In the genomic region with DNA sequence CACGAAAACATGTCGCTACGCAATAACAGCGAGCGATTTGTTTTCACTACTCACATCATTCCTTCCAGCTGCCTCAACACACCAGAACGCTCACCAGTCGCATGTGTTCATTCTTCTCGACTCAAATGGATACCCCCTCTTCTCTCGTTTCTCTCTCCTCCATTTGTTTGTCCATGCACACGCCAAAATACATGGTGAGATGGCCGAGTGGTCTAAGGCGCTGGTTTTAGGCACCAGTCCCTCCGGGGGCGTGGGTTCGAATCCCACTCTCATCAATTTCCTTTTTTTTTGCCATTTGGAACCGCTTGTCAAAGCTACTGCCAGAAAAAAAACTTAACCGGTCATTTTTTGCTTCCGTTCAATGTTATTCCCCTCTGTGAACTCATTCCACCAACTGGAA, we compare ENCODE assay signal across 3 worm cellular contexts.
TF ChIP-seq lines count a peak whose summit lies in the region.

No protein-coding gene starts in this region.

TF ChIP-seq in whole organism, L1 larva, 84 proteins besides CTCF, POLR2A, EP300 and RAD21 (continued from another document and continues in another):
- TF ChIP-seq unc-86 (tag; optimal IDR thresholded peaks at IDR 0.05; lab: Kevin White, UChicago) (peak; percentile 36), unc-98 (GFP tag; IDR thresholded peaks at IDR 0.05; lab: Robert Waterston, UW) (no peak), nhr-11 (tag; optimal IDR thresholded peaks at IDR 0.05; lab: Kevin White, UChicago) (no peak), isw-1 (GFP tag; IDR thresholded peaks at IDR 0.05; lab: Robert Waterston, UW) (peak; percentile 42; the same call in 1 of the 2 replicates), lin-13 (GFP tag; optimal IDR thresholded peaks at IDR 0.05; lab: Kevin White, UChicago) (no peak), nhr-90 (tag; optimal IDR thresholded peaks at IDR 0.05; lab: Kevin White, UChicago; ENCODE audit: poor library complexity) (peak; percentile 68), mef-2 (tag; optimal IDR thresholded peaks at IDR 0.05; lab: Kevin White, UChicago) (no peak), efl-3 (GFP tag; optimal IDR thresholded peaks at IDR 0.05; lab: Kevin White, UChicago) (no peak), ceh-90 (tag; optimal IDR thresholded peaks at IDR 0.05; lab: Kevin White, UChicago) (no peak), nhr-237 (tag; optimal IDR thresholded peaks at IDR 0.05; lab: Kevin White, UChicago) (no peak), aha-1 (tag; optimal IDR thresholded peaks at IDR 0.05; lab: Kevin White, UChicago) (no peak), lin-14 (GFP tag; optimal IDR thresholded peaks at IDR 0.05; lab: Kevin White, UChicago) (peak; percentile 58), elt-3 (tag; optimal IDR thresholded peaks at IDR 0.05; lab: Kevin White, UChicago) (peak in 1 of 6 experiments; percentile 49), alr-1 (tag; optimal IDR thresholded peaks at IDR 0.05; lab: Kevin White, UChicago; ENCODE audit: borderline replicate concordance) (no peak), ces-1 (GFP tag; optimal IDR thresholded peaks at IDR 0.05; lab: Kevin White, UChicago) (no peak), efl-1 (optimal IDR thresholded peaks at IDR 0.05; lab: Kevin White, UChicago) (peak; percentile 12 to 13), efl-1 (GFP tag; optimal IDR thresholded peaks at IDR 0.05 in 1 of 2; lab: Kevin White, UChicago) (peak in 1 of 2 experiments; percentile 93), sptf-1 (tag; optimal IDR thresholded peaks at IDR 0.05; lab: Kevin White, UChicago) (no peak), nhr-84 (tag; optimal IDR thresholded peaks at IDR 0.05; lab: Kevin White, UChicago) (no peak), lin-35 (GFP tag; optimal IDR thresholded peaks at IDR 0.05; lab: Kevin White, UChicago) (peak; percentile 19 to 52), ama-1 (optimal IDR thresholded peaks at IDR 0.05; lab: Kevin White, UChicago) (no peak), F16B12.6 (tag; optimal IDR thresholded peaks at IDR 0.05; lab: Kevin White, UChicago) (no peak), mep-1 (tag; optimal IDR thresholded peaks at IDR 0.05; lab: Kevin White, UChicago) (peak; percentile 55), unc-62 (GFP tag; optimal IDR thresholded peaks at IDR 0.05; lab: Kevin White, UChicago) (no peak), fkh-4 (tag; optimal IDR thresholded peaks at IDR 0.05; lab: Kevin White, UChicago; ENCODE audit: borderline replicate concordance) (no peak), fkh-10 (GFP tag; optimal IDR thresholded peaks at IDR 0.05; lab: Kevin White, UChicago) (peak; percentile 65), hpl-2 (GFP tag; optimal IDR thresholded peaks at IDR 0.05; lab: Kevin White, UChicago) (no peak), C04F5.9 (tag; optimal IDR thresholded peaks at IDR 0.05; lab: Kevin White, UChicago) (peak; percentile 17), C34B4.2 (tag; optimal IDR thresholded peaks at IDR 0.05; lab: Kevin White, UChicago) (no peak), nhr-12 (tag; optimal IDR thresholded peaks at IDR 0.05; lab: Kevin White, UChicago) (no peak), elt-2 (tag; optimal IDR thresholded peaks at IDR 0.05; lab: Kevin White, UChicago) (no peak), aly-2 (tag; optimal IDR thresholded peaks at IDR 0.05; lab: Kevin White, UChicago) (no peak), hlh-4 (tag; optimal IDR thresholded peaks at IDR 0.05; lab: Kevin White, UChicago) (no peak), lin-15B (tag; optimal IDR thresholded peaks at IDR 0.05; lab: Kevin White, UChicago) (no peak), ets-5 (GFP tag; IDR thresholded peaks at IDR 0.05; lab: Robert Waterston, UW) (no peak), nhr-76 (tag; optimal IDR thresholded peaks at IDR 0.05; lab: Kevin White, UChicago) (no peak), xbp-1 (tag; optimal IDR thresholded peaks at IDR 0.05; lab: Kevin White, UChicago) (peak; percentile 54), vab-15 (tag; optimal IDR thresholded peaks at IDR 0.05; lab: Kevin White, UChicago) (no peak), ztf-11 (tag; optimal IDR thresholded peaks at IDR 0.05; lab: Kevin White, UChicago) (peak in 1 of 2 experiments; percentile 50), unc-30 (tag; optimal IDR thresholded peaks at IDR 0.05; lab: Kevin White, UChicago) (no peak), nhr-47 (tag; optimal IDR thresholded peaks at IDR 0.05; lab: Kevin White, UChicago) (peak; percentile 87), snpc-4 (tag; optimal IDR thresholded peaks at IDR 0.05; lab: Kevin White, UChicago) (no peak), nhr-20 (tag; optimal IDR thresholded peaks at IDR 0.05; lab: Kevin White, UChicago) (peak; percentile 68)

TF ChIP-seq in whole organism, L3 larva, 47 proteins besides CTCF, POLR2A, EP300 and RAD21 (continued from another document):
- no peak for TF ChIP-seq ama-1 (optimal IDR thresholded peaks at IDR 0.05; lab: Kevin White, UChicago)
- no peak for TF ChIP-seq zag-1 (tag; optimal IDR thresholded peaks at IDR 0.05; lab: Kevin White, UChicago)
- TF ChIP-seq unc-39 (tag; optimal IDR thresholded peaks at IDR 0.05; lab: Kevin White, UChicago) = no peak
- TF ChIP-seq egl-27 (tag; optimal IDR thresholded peaks at IDR 0.05; lab: Kevin White, UChicago) = peak; percentile 6
- peak; percentile 16 for TF ChIP-seq lin-15B (tag; optimal IDR thresholded peaks at IDR 0.05; lab: Kevin White, UChicago)
- TF ChIP-seq fos-1 (tag; optimal IDR thresholded peaks at IDR 0.05; lab: Kevin White, UChicago) = peak; percentile 2
- peak; percentile 67 for TF ChIP-seq ceh-28 (tag; optimal IDR thresholded peaks at IDR 0.05; lab: Kevin White, UChicago)
- no peak for TF ChIP-seq nhr-237 (tag; optimal IDR thresholded peaks at IDR 0.05; lab: Kevin White, UChicago)
- TF ChIP-seq egl-5 (tag; optimal IDR thresholded peaks at IDR 0.05; lab: Kevin White, UChicago) = peak; percentile 70
- TF ChIP-seq ztf-4 (tag; optimal IDR thresholded peaks at IDR 0.05; lab: Kevin White, UChicago) = peak; percentile 26
- peak; percentile 63 for TF ChIP-seq nhr-77 (tag; optimal IDR thresholded peaks at IDR 0.05; lab: Kevin White, UChicago)
- TF ChIP-seq pqm-1 (tag; optimal IDR thresholded peaks at IDR 0.05; lab: Kevin White, UChicago) = peak; percentile 19
- TF ChIP-seq ceh-82 (tag; optimal IDR thresholded peaks at IDR 0.05; lab: Kevin White, UChicago) = peak; percentile 80
- TF ChIP-seq jun-1 (tag; optimal IDR thresholded peaks at IDR 0.05; lab: Kevin White, UChicago) = peak; percentile 69
- TF ChIP-seq R02D3.7 (tag; optimal IDR thresholded peaks at IDR 0.05; lab: Kevin White, UChicago) = peak; percentile 30
- TF ChIP-seq nhr-12 (tag; optimal IDR thresholded peaks at IDR 0.05; lab: Kevin White, UChicago) = no peak

TF ChIP-seq in whole organism, young adult, 124 proteins besides CTCF, POLR2A, EP300 and RAD21 (continued from another document and continues in another):
- TF ChIP-seq pha-4 (tag; optimal IDR thresholded peaks at IDR 0.05; lab: Kevin White, UChicago) (no peak), ztf-3 (GFP tag; optimal IDR thresholded peaks at IDR 0.05; lab: Kevin White, UChicago) (peak; percentile 12), lsl-1 (GFP tag; optimal IDR thresholded peaks at IDR 0.05; lab: Kevin White, UChicago) (no peak), F37B4.10 (GFP tag; IDR thresholded peaks at IDR 0.05; lab: Robert Waterston, UW) (no peak), B0336.3 (GFP tag; IDR thresholded peaks at IDR 0.05; lab: Robert Waterston, UW) (peak; percentile 77; the same call in 1 of the 2 replicates), snpc-4 (GFP tag; optimal IDR thresholded peaks at IDR 0.05; lab: Kevin White, UChicago) (peak; percentile 58), snpc-4 (tag; optimal IDR thresholded peaks at IDR 0.05; lab: Kevin White, UChicago) (peak in 2 of 4 experiments; percentile 66 to 81), him-1 (tag; optimal IDR thresholded peaks at IDR 0.05; lab: Kevin White, UChicago) (peak; percentile 94), fkh-3 (tag; optimal IDR thresholded peaks at IDR 0.05; lab: Kevin White, UChicago) (no peak), F10E7.11 (tag; optimal IDR thresholded peaks at IDR 0.05; lab: Kevin White, UChicago) (peak; percentile 57), ceh-79 (tag; optimal IDR thresholded peaks at IDR 0.05; lab: Kevin White, UChicago) (peak; percentile 46), zfh-2 (GFP tag; conservative IDR thresholded peaks at IDR 0.05; lab: Robert Waterston, UW) (no peak), gei-17 (GFP tag; optimal IDR thresholded peaks at IDR 0.05; lab: Kevin White, UChicago) (peak; percentile 80), hrde-1 (tag; optimal IDR thresholded peaks at IDR 0.05; lab: Kevin White, UChicago; ENCODE audit: borderline replicate concordance) (peak; percentile 69), hlh-12 (tag; optimal IDR thresholded peaks at IDR 0.05; lab: Kevin White, UChicago) (no peak), B0261.1 (tag; optimal IDR thresholded peaks at IDR 0.05; lab: Kevin White, UChicago) (peak; percentile 96), bed-2 (GFP tag; IDR thresholded peaks at IDR 0.05; lab: Robert Waterston, UW) (0 out of 2 replicates have a peak, but pooled peaks have one; percentile 58), ceh-40 (GFP tag; IDR thresholded peaks at IDR 0.05; lab: Robert Waterston, UW) (no peak), repo-1 (tag; optimal IDR thresholded peaks at IDR 0.05; lab: Kevin White, UChicago) (peak; percentile 89), ccch-3 (GFP tag; optimal IDR thresholded peaks at IDR 0.05; lab: Kevin White, UChicago) (peak; percentile 15), Y53F4B.3 (GFP tag; IDR thresholded peaks at IDR 0.05; lab: Robert Waterston, UW) (peak; percentile 22; the same call in 1 of the 2 replicates), athp-1 (tag; optimal IDR thresholded peaks at IDR 0.05; lab: Kevin White, UChicago) (peak; percentile 67), lin-26 (GFP tag; IDR thresholded peaks at IDR 0.05; lab: Robert Waterston, UW) (peak; percentile 83), die-1 (tag; optimal IDR thresholded peaks at IDR 0.05; lab: Kevin White, UChicago) (peak; percentile 84), unc-62 (GFP tag; optimal IDR thresholded peaks at IDR 0.05; lab: Kevin White, UChicago) (no peak), Y95B8A.8 (GFP tag; IDR thresholded peaks at IDR 0.05; lab: Robert Waterston, UW) (no peak), Y79H2A.3 (GFP tag; conservative IDR thresholded peaks at IDR 0.05; lab: Robert Waterston, UW) (no peak), ama-1 (optimal IDR thresholded peaks at IDR 0.05; lab: Kevin White, UChicago) (no peak), ama-1 (GFP tag; optimal IDR thresholded peaks at IDR 0.05; lab: Kevin White, UChicago) (peak; percentile 54 to 78), xnd-1 (tag; optimal IDR thresholded peaks at IDR 0.05; lab: Kevin White, UChicago) (no peak), nhr-179 (tag; optimal IDR thresholded peaks at IDR 0.05; lab: Kevin White, UChicago) (peak; percentile 46), lin-40 (tag; optimal IDR thresholded peaks at IDR 0.05; lab: Kevin White, UChicago) (peak; percentile 96), F57C9.4 (tag; optimal IDR thresholded peaks at IDR 0.05; lab: Kevin White, UChicago) (peak; percentile 4), zim-3 (tag; optimal IDR thresholded peaks at IDR 0.05; lab: Kevin White, UChicago) (peak; percentile 39), ztf-28 (GFP tag; IDR thresholded peaks at IDR 0.05; lab: Robert Waterston, UW) (0 out of 2 replicates have a peak, but pooled peaks have one; percentile 17), hmg-1.2 (GFP tag; IDR thresholded peaks at IDR 0.05; lab: Robert Waterston, UW) (peak; percentile 84), lsy-27 (tag; optimal IDR thresholded peaks at IDR 0.05; lab: Kevin White, UChicago; ENCODE audit: borderline replicate concordance, insufficient read depth) (no peak), F49E8.2 (tag; optimal IDR thresholded peaks at IDR 0.05; lab: Kevin White, UChicago; ENCODE audit: insufficient read depth) (peak; percentile 13), K11D2.4 (GFP tag; IDR thresholded peaks at IDR 0.05; lab: Robert Waterston, UW) (peak; percentile 92), let-607 (tag; optimal IDR thresholded peaks at IDR 0.05; lab: Kevin White, UChicago) (peak; percentile 56 to 64), sdz-38 (tag; optimal IDR thresholded peaks at IDR 0.05; lab: Kevin White, UChicago) (no peak), hmg-20 (GFP tag; IDR thresholded peaks at IDR 0.05; lab: Robert Waterston, UW) (peak; percentile 88), atf-7 (tag; optimal IDR thresholded peaks at IDR 0.05; lab: Kevin White, UChicago) (peak; percentile 84), lag-1 (GFP tag; IDR thresholded peaks at IDR 0.05; lab: Robert Waterston, UW) (no peak), nhr-80 (tag; optimal IDR thresholded peaks at IDR 0.05; lab: Kevin White, UChicago) (peak; percentile 45), sptf-2 (GFP tag; optimal IDR thresholded peaks at IDR 0.05; lab: Kevin White, UChicago) (no peak), attf-5 (GFP tag; optimal IDR thresholded peaks at IDR 0.05; lab: Kevin White, UChicago) (peak; percentile 63), mel-28 (tag; optimal IDR thresholded peaks at IDR 0.05; lab: Kevin White, UChicago; ENCODE audit: borderline replicate concordance) (peak; percentile 71), tbp1 (GFP tag; optimal IDR thresholded peaks at IDR 0.05; lab: Kevin White, UChicago) (peak; percentile 93), F33H1.4 (GFP tag; IDR thresholded peaks at IDR 0.05; lab: Robert Waterston, UW) (0 out of 2 replicates have a peak, but pooled peaks have one; percentile 22), ztf-25 (GFP tag; IDR thresholded peaks at IDR 0.05; lab: Robert Waterston, UW) (peak; percentile 88; the same call in 1 of the 2 replicates), attf-3 (GFP tag; conservative IDR thresholded peaks at IDR 0.05; lab: Robert Waterston, UW) (0 out of 2 replicates have a peak, but pooled peaks have one; percentile 30), aptf-3 (GFP tag; IDR thresholded peaks at IDR 0.05; lab: Robert Waterston, UW) (no peak; the same call in 1 of the 2 replicates), lin-54 (GFP tag; optimal IDR thresholded peaks at IDR 0.05; lab: Kevin White, UChicago) (peak; percentile 72), lin-35 (GFP tag; optimal IDR thresholded peaks at IDR 0.05; lab: Kevin White, UChicago) (peak in 1 of 3 experiments; percentile 75), let-526 (GFP tag; IDR thresholded peaks at IDR 0.05; lab: Robert Waterston, UW) (peak; percentile 33; the same call in 1 of the 2 replicates), C06A6.2 (GFP tag; conservative IDR thresholded peaks at IDR 0.05; lab: Robert Waterston, UW) (peak; percentile 62; the same call in 1 of the 2 replicates), mxl-1 (tag; optimal IDR thresholded peaks at IDR 0.05; lab: Kevin White, UChicago) (peak; percentile 78), unc-130 (GFP tag; optimal IDR thresholded peaks at IDR 0.05; lab: Kevin White, UChicago) (no peak), Y67H2A.10 (GFP tag; conservative IDR thresholded peaks at IDR 0.05; lab: Robert Waterston, UW) (no peak), ceh-91 (GFP tag; IDR thresholded peaks at IDR 0.05; lab: Robert Waterston, UW) (peak; percentile 25; the same call in 1 of the 2 replicates), nfya-2 (GFP tag; IDR thresholded peaks at IDR 0.05; lab: Robert Waterston, UW) (no peak), lir-1 (GFP tag; conservative IDR thresholded peaks at IDR 0.05; lab: Robert Waterston, UW) (peak; percentile 84), ets-4 (GFP tag; optimal IDR thresholded peaks at IDR 0.05; lab: Kevin White, UChicago) (peak; percentile 81), cebp-2 (GFP tag; IDR thresholded peaks at IDR 0.05; lab: Robert Waterston, UW) (no peak), efl-1 (GFP tag; optimal IDR thresholded peaks at IDR 0.05; lab: Kevin White, UChicago) (no peak), madf-8 (GFP tag; conservative IDR thresholded peaks at IDR 0.05; lab: Robert Waterston, UW) (no peak), madf-3 (GFP tag; IDR thresholded peaks at IDR 0.05; lab: Robert Waterston, UW) (peak; percentile 66; the same call in 1 of the 2 replicates), aptf-2 (GFP tag; conservative IDR thresholded peaks at IDR 0.05; lab: Robert Waterston, UW) (0 out of 2 replicates have a peak, but pooled peaks have one; percentile 48), dpff-1 (tag; optimal IDR thresholded peaks at IDR 0.05; lab: Kevin White, UChicago) (no peak), bed-1 (GFP tag; IDR thresholded peaks at IDR 0.05; lab: Robert Waterston, UW) (0 out of 2 replicates have a peak, but pooled peaks have one; percentile 76), ceh-58 (GFP tag; IDR thresholded peaks at IDR 0.05; lab: Robert Waterston, UW) (0 out of 2 replicates have a peak, but pooled peaks have one; percentile 75)
